Fruit fly (Drosophila melanogaster) whole organism: ENCODE measurements around the gene ND-B18.

Experiments used
- CG8478 ChIP-seq: fragments of >200 bp; optimal IDR thresholded peaks from 2 replicates; lab custom pipeline; 2018; ENCODE audit warnings: inconsistent platforms
- Dll ChIP-seq: fragments of >200 bp; optimal IDR thresholded peaks from 2 replicates; lab custom pipeline; 2017
- EcR ChIP-seq, 2 experiments: fragments of >200 bp; optimal IDR thresholded peaks; 2 replicates each; lab custom pipeline; 2017; ENCODE audit warnings: missing biosample characterization in 2 of 2, missing genetic modification characterization in 2 of 2, missing genetic modification reagents in 2 of 2
- pan ChIP-seq: fragments of >200 bp; optimal IDR thresholded peaks from 2 replicates; lab custom pipeline; 2017
- psq ChIP-seq: fragments of >200 bp; optimal IDR thresholded peaks from 2 replicates; lab custom pipeline; 2017
- usp ChIP-seq: fragments of >200 bp; optimal IDR thresholded peaks from 2 replicates; lab custom pipeline; 2017; ENCODE audit warnings: missing biosample characterization, missing genetic modification characterization, mixed read lengths

Gene ND-B18

DNA sequence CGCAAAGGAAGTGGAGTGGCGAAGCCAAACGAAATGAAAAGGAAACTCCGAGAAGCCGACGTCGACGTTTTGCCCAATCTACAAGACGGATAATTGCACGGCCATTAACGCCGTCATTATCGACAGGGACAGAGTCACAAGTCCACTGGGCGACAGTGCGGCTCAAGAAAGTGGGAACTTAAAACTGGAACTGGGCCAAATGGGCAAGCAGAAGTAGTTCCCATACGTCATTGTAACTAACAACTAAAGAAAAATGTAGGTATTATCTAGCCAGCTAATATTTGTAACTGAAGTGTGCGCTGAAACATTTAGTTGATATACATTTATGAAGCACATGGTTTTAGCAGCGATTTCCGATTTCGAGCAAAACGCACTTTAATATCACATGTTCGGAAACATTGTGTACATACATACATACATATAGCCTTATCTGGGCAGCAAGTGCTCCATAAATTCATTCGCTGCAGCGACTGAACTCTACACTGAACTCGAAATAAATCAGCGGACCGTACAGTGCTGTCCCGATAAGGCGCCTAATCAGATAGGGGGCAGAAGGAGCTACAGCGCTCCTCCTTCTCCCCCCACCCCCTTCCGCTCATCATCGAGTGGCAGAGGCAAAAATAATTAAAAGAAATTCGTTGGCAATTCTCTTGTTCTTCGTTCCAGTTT is 7.4 kb downstream of the ND-B18 start:
- TF ChIP-seq Dll (lab: Kevin White, UChicago) (no peak), EcR (GFP tag; optimal IDR thresholded peaks at IDR 0.05; lab: Kevin White, UChicago) (no peak), CG8478 (no peak), usp (no peak), psq (lab: Kevin White, UChicago) (no peak), pan (lab: Kevin White, UChicago) (no peak)

DNA sequence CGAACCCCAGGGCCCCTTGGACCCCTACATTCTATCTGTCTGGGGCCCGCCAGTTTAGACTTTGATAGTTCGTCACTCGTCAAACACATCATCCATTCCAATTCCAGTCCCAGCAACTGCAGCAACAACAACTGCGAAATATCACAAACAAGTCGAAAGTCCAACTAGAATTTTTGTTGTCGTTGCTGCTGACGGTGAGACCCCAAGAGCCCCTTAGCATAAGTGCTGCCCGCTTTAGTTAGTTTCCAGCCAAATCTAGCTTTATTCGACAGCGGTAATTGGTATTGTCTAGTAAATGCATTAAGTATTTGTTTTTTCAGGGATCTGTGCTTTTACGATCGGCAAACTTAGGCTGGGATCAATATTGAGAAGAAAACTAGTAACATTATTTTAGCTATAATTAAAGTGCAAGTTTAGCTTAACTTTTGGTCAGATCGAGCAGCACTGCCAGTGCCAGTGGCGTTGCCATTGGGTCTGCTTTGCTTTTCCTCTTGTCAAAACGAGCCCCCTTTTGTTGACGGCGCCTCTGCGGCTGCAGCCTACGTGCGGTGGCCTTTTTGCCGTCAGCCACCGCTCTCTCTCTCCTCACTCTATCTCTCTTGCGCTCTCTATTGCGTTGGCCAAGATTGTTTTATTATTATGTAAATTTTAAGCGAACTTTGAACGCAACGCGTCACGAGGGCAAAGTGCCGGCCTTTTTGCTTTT is 11.3 kb downstream of the ND-B18 start:
- TF ChIP-seq EcR (GFP tag; optimal IDR thresholded peaks at IDR 0.05; lab: Kevin White, UChicago) (no peak), Dll (lab: Kevin White, UChicago) (no peak), psq (lab: Kevin White, UChicago) (no peak), pan (lab: Kevin White, UChicago) (no peak), usp (no peak), CG8478 (no peak)

DNA sequence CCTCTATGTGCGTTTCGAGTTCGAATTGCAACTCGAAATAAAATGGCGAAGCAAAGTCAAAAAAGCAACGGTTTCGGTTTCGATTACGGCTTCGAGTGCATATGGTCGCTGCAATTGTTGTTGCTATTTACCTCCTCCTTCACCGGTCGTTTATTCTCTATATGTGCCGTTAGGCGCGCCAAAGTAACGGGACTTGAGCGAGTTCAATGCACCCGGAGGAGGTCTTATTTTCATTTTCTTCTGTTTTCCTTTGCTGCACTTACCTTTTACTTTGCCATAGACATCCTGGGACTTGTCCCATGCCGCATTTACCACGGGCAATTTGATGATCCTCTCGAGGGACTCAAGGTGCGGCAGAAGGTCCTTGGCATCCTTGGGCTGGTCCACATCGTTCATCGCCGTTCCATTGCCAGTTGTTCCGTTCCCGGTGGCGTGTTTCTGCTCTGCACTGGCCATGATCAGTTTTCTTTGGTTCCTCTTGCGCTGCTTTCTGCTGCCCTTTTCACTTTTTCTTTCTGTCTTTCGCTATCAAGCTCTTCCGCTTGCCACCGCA is 12.0 kb downstream of the ND-B18 start:
- TF ChIP-seq EcR (GFP tag; optimal IDR thresholded peaks at IDR 0.05; lab: Kevin White, UChicago) (peak; percentile 46 to 84), Dll (lab: Kevin White, UChicago) (no peak)

DNA sequence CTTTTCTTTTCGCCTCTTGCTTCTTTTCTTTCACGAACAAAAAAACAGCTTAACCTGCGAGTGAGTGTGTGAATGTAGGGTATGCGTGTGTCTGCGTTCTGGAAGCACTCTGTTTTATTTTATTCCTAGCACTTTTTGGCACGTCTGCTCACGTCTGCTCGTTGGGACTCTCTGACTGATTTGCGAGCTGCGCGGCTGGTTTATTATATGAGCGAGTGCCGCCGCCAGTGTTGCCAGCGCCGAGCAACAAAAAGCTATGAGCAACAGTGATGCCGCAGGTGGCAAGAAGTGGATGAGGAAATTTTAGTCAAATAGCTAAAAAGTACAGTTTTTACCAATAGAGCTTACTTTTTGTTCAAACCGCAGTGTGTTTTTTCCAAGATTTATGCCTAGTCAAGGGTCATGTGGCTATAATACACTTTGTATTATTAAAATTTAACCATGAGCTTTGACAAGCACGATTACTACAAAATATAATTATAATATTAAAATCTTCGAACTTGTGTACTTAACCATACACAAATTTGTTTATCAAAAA is 12.6 kb downstream of the ND-B18 start, which contains the start of gene Lsd-2:
Gene Lsd-2 (minus strand): TSS at position 183 of the 538 bp plus-strand sequence.
- no peak for TF ChIP-seq psq (lab: Kevin White, UChicago)
- no peak for TF ChIP-seq Dll (lab: Kevin White, UChicago)
- no peak for TF ChIP-seq usp
- no peak for TF ChIP-seq EcR (GFP tag; optimal IDR thresholded peaks at IDR 0.05; lab: Kevin White, UChicago)
- no peak for TF ChIP-seq pan (lab: Kevin White, UChicago)
- TF ChIP-seq CG8478: no peak

DNA sequence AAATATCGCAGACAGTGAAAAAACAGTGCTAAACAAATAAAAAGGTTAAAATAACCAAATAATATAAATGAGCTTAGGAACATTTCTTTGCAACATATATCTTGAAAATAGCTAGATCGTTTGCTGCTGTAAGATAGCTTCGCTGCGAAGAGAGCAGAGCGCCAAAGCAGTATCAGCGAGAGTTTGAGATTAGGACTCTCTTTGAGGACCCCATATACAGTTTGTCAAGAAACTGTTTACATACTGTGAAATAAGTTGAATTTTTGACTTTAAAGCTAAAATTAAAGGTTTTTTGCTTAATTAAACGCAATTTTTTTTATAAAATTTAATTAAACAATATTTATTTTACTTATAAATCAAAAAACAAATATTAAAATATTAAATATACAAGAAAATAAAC is 13.1 kb downstream of the ND-B18 start:
- no peak for TF ChIP-seq CG8478
- no peak for TF ChIP-seq EcR (GFP tag; optimal IDR thresholded peaks at IDR 0.05; lab: Kevin White, UChicago)
- no peak for TF ChIP-seq pan (lab: Kevin White, UChicago)
- TF ChIP-seq usp: no peak
- no peak for TF ChIP-seq Dll (lab: Kevin White, UChicago)
- no peak for TF ChIP-seq psq (lab: Kevin White, UChicago)

DNA sequence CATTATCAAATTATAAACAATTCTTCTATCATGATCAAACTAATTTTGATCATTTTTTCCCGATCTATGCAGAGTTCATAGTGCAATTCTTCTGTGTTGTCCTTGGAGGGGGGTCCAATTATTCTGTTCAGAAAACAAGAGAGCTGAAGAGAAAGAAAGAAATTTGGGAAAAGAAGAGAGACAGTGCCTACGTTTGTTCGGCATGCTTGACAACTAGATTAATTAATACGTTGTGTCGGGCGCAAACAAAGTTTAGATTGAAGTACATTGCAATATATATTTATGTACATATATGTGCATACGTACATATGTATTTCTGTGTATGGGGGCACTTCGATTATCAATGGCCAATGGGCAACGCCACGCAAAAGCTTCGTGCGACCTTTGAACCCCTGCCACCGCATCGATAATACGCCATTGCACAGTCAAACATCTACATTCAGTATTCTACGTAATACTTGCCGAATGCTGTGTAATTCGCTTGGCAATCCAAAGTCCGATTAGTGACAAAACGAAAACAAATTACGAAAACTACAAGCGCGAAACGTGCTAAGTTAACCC is 14.1 kb downstream of the ND-B18 start:
- TF ChIP-seq Dll (lab: Kevin White, UChicago): no peak
- TF ChIP-seq EcR (GFP tag; optimal IDR thresholded peaks at IDR 0.05; lab: Kevin White, UChicago): no peak
- no peak for TF ChIP-seq CG8478
- TF ChIP-seq psq (lab: Kevin White, UChicago): no peak
- no peak for TF ChIP-seq pan (lab: Kevin White, UChicago)
- no peak for TF ChIP-seq usp

DNA sequence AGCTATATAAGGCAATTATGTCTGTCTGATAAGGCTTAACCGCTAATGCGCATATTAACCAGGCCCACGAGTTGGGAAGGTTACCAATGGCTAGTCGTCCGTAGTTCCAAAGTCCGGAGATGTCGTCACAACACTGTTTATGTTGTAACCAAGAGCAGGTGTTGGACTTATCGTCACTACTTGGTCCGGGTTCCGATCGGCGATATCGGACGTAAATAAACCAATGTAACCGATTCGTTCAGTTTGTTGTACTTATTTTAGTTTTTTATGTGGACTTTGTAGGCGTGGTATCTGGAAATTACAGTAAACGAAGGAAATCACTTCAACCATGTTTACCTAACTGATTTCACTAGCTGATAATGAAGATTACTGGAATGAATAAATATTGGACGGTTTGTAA is 14.9 kb downstream of the ND-B18 start:
- TF ChIP-seq EcR (GFP tag; optimal IDR thresholded peaks at IDR 0.05; lab: Kevin White, UChicago) (no peak), Dll (lab: Kevin White, UChicago) (no peak), psq (lab: Kevin White, UChicago) (no peak), pan (lab: Kevin White, UChicago) (no peak), usp (no peak), CG8478 (no peak)

DNA sequence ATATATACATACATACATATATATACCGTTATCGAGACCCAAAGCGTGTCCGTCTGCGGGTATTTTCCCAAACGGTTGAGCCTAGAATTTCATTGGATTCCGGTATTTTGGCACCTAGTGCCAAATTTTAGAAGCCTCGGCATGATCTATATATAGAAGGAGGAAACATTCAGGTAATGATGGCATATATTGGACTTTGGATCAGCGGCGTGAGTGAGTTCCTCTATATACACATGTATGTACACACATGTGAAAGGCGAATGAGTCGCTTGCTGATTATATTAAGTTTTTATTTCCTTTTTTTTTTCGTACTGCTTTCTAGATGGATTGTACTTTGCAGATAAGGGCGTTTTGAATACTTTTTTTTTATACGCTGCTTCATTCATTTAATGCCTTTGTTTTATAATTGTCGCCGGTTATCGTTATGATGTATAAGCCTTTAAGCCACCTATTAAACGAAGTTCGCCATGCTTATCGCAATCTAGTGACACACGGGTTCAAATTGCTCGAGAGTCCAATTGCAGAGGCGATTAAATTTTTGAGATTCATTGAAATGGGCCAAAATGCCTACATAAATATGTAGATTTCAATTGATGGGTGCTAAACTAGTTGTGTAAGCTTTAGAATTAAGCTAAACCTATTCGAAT is 15.8 kb downstream of the ND-B18 start:
- TF ChIP-seq Dll (lab: Kevin White, UChicago): no peak
- TF ChIP-seq pan (lab: Kevin White, UChicago): no peak
- TF ChIP-seq EcR (GFP tag; optimal IDR thresholded peaks at IDR 0.05; lab: Kevin White, UChicago): no peak
- TF ChIP-seq psq (lab: Kevin White, UChicago): no peak
- no peak for TF ChIP-seq CG8478
- no peak for TF ChIP-seq usp

DNA sequence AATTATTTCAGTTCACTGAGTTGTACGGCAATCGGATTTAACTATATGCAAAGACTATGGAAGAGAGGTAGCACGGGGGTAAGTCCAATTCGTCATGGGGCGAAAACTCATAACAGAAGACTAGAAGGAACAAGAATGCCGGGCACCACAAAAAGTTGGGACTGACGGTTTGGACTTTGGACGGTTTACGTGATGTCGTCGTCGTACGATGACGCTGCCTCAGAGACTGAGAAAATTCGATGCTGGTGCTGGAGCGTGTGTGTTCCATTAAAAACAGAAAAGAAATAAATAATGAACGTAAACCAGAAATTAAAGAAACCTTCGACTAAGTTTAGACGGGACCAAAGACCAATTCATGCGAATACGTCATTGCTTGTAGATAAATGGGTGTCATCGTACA is 16.4 kb downstream of the ND-B18 start:
- TF ChIP-seq psq (lab: Kevin White, UChicago) (no peak), Dll (lab: Kevin White, UChicago) (no peak), EcR (GFP tag; optimal IDR thresholded peaks at IDR 0.05; lab: Kevin White, UChicago) (no peak), usp (no peak), pan (lab: Kevin White, UChicago) (no peak), CG8478 (no peak)

DNA sequence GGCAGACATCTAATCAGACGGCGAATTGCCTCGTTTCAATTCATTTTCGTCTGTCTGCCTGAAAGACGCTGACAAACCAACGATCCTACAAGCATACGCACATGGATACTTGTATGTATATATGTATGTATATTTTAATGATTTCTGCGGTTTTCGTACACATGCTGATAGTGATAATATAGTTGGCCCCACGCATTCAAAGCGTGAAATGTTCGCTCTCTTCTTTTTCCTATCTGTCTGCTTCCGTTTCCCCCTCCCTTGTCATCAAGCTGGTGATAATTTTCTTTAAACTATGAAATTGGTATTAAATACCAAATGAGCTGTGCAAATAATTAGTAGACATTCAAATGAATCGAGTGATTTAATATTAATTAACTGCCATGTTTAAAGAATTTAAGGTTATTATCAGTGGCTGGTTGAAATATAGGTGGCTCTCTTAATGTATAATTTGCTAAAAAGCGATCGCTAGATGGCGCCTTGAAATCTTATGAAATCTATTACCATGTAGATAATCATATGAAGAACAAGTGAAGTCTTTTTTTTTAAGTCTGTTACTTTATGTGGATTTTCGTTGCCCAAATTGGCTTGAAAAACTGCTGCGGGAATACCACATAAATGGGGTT is 17.4 kb downstream of the ND-B18 start, which contains the start of gene CG33177:
Gene CG33177 (plus strand): TSS at position 588 of the 623 bp plus-strand sequence.
- no peak for TF ChIP-seq usp
- TF ChIP-seq Dll (lab: Kevin White, UChicago): no peak
- no peak for TF ChIP-seq EcR (GFP tag; optimal IDR thresholded peaks at IDR 0.05; lab: Kevin White, UChicago)
- no peak for TF ChIP-seq CG8478
- TF ChIP-seq psq (lab: Kevin White, UChicago): no peak
- TF ChIP-seq pan (lab: Kevin White, UChicago): no peak

DNA sequence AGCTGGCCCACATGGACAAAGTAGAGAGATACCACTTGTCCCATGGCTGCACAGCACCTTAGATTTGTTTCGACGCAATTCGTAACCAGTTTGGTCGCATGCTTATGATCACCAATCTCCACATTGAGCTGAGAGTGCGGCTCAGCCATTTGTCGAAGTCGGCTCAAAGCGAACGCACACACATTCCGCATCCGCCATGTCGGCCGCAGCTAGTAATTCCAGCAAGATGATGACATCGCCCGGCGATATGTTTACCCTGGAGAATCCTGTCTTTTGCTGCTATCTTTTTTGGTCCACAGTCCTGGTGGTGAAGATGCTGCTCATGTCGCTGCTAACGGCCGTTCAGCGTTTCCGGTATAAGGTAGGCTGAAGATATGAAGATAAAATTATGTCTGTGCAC is 19.1 kb downstream of the ND-B18 start, which contains the start of gene CG33178:
Gene CG33178 (plus strand): TSS at position 147 of the 400 bp plus-strand sequence.
- no peak for TF ChIP-seq EcR (GFP tag; optimal IDR thresholded peaks at IDR 0.05; lab: Kevin White, UChicago)
- no peak for TF ChIP-seq usp
- no peak for TF ChIP-seq pan (lab: Kevin White, UChicago)
- TF ChIP-seq CG8478: no peak
- TF ChIP-seq psq (lab: Kevin White, UChicago): no peak
- no peak for TF ChIP-seq Dll (lab: Kevin White, UChicago)
